Fruit fly (Drosophila melanogaster): Measurements from ENCODE around the gene Dnaaf6.

Gene Dnaaf6

dm6 chr3L:14691047-14691446, 6.5 kb downstream of the Dnaaf6 start, which contains the start of gene gdrd:
TSS of gene gdrd (plus strand) at chr3L:14691347.
- no peak for TF ChIP-seq CG8089 (GFP tag; optimal IDR thresholded peaks at IDR 0.05)
- TF ChIP-seq Lim3 (GFP tag; IDR thresholded peaks at IDR 0.05): no peak
- TF ChIP-seq luna (GFP tag; optimal IDR thresholded peaks at IDR 0.05): no peak
- TF ChIP-seq CG11723 (GFP tag; optimal IDR thresholded peaks at IDR 0.05): no peak
- no peak for TF ChIP-seq Eip74EF (GFP tag; optimal IDR thresholded peaks at IDR 0.05)
- TF ChIP-seq CG3065 (GFP tag; optimal IDR thresholded peaks at IDR 0.05): no peak

DNA sequence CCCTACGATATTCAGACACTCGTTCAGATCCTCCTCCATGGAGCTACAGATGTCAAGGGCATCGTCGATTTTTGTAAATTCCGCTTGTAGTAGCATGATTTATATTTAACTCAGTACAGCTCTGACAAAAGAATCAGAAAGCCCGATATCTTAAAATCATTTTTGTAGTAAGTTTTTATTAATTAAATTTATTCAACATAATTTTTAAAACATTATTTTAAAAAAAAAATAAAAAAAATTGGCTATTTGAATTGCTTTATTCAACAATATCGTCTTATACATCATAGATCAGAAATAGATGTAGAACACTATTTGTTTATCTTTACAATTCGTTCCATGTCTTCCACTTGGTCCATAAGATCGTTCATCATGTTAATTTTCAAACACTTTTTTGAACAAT, 12.4 kb downstream of the Dnaaf6 start, which contains the start of gene CG13474:
TSS of gene CG13474 (minus strand) at position 101 of the 400 bp plus-strand sequence.
- TF ChIP-seq zfh1 (GFP tag; IDR thresholded peaks at IDR 0.05) (no peak), CG3847 (GFP tag; IDR thresholded peaks at IDR 0.05) (no peak), salm (tag; optimal IDR thresholded peaks at IDR 0.05) (no peak), dysf (GFP tag; IDR thresholded peaks at IDR 0.05) (no peak), eve (GFP tag; optimal IDR thresholded peaks at IDR 0.05) (no peak), Fer2 (tag; optimal IDR thresholded peaks at IDR 0.05) (no peak), rib (GFP tag; IDR thresholded peaks at IDR 0.05) (no peak), CG9817 (tag; optimal IDR thresholded peaks at IDR 0.05) (no peak), HLH54F (GFP tag; optimal IDR thresholded peaks at IDR 0.05) (no peak), cas (GFP tag; IDR thresholded peaks at IDR 0.05) (no peak), phol (tag; optimal IDR thresholded peaks at IDR 0.05) (no peak)

DNA sequence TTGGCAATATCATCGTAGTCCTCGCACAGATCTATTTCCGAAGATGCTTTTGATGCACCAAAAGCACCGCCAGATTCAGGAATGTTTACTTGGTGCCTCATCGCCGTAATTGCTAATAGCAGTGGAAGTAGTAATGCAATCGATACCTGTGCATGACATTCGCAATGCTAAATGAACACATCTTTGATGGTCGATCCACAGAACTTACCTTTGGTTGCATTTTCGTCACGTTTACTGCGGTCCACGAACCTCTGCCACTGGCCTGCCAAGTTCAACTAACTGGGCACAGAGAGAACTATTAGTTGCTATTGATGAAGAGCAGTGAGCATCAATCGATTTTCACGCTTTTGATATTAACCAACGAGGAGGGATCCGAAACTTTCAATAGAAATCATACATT, 17.0 kb downstream of the Dnaaf6 start, which contains the start of gene CG17177:
TSS of gene CG17177 (minus strand) at position 101 of the 400 bp plus-strand sequence.
- no peak for TF ChIP-seq pho (GFP tag; optimal IDR thresholded peaks at IDR 0.05)
- no peak for TF ChIP-seq maf-S (GFP tag; optimal IDR thresholded peaks at IDR 0.05)
- TF ChIP-seq Dip3 (GFP tag; optimal IDR thresholded peaks at IDR 0.05): no peak
- no peak for TF ChIP-seq sna (GFP tag; IDR thresholded peaks at IDR 0.05; ENCODE audit: partially characterized antibody)
- TF ChIP-seq CG4360 (GFP tag; IDR thresholded peaks at IDR 0.05): no peak
- no peak for TF ChIP-seq CG10366 (GFP tag; IDR thresholded peaks at IDR 0.05)
- no peak for TF ChIP-seq Drgx (GFP tag; IDR thresholded peaks at IDR 0.05)
- TF ChIP-seq Med (GFP tag): no peak
- no peak for TF ChIP-seq zfh1 (GFP tag; IDR thresholded peaks at IDR 0.05)
- TF ChIP-seq Poxn (GFP tag; IDR thresholded peaks at IDR 0.05): no peak
- TF ChIP-seq CG8765 (GFP tag; IDR thresholded peaks at IDR 0.05): no peak
- TF ChIP-seq hb (GFP tag; IDR thresholded peaks at IDR 0.05; ENCODE audit: partially characterized antibody): no peak
- no peak for TF ChIP-seq sima (GFP tag; optimal IDR thresholded peaks at IDR 0.05)
- no peak for TF ChIP-seq Mad (GFP tag; optimal IDR thresholded peaks at IDR 0.05)
- TF ChIP-seq Kr (GFP tag; optimal IDR thresholded peaks at IDR 0.05): no peak
- no peak for TF ChIP-seq Hand (GFP tag; optimal IDR thresholded peaks at IDR 0.05)

dm6 chr3L:14705164-14705563, 20.6 kb downstream of the Dnaaf6 start, which contains the start of gene CG13476:
TSS of gene CG13476 (plus strand) at chr3L:14705464.
- TF ChIP-seq Max (GFP tag; optimal IDR thresholded peaks at IDR 0.05): no peak
- TF ChIP-seq CG17612 (GFP tag; IDR thresholded peaks at IDR 0.05): no peak
- no peak for TF ChIP-seq br (optimal IDR thresholded peaks at IDR 0.05)
- no peak for TF ChIP-seq hb (GFP tag; IDR thresholded peaks at IDR 0.05; ENCODE audit: partially characterized antibody)
- TF ChIP-seq NK7.1 (GFP tag; optimal IDR thresholded peaks at IDR 0.05): no peak
- no peak for TF ChIP-seq ems (GFP tag; optimal IDR thresholded peaks at IDR 0.05)
- no peak for TF ChIP-seq stc (GFP tag; IDR thresholded peaks at IDR 0.05)
- TF ChIP-seq Antp (GFP tag; optimal IDR thresholded peaks at IDR 0.05): no peak
- TF ChIP-seq CG2116 (GFP tag; optimal IDR thresholded peaks at IDR 0.05): no peak
